Fruit fly (Drosophila melanogaster): Measurements from ENCODE around the gene CG33995.
A peak's percentile ranks its signal among the peaks of the same experiment; 100 is the strongest.

DNA sequence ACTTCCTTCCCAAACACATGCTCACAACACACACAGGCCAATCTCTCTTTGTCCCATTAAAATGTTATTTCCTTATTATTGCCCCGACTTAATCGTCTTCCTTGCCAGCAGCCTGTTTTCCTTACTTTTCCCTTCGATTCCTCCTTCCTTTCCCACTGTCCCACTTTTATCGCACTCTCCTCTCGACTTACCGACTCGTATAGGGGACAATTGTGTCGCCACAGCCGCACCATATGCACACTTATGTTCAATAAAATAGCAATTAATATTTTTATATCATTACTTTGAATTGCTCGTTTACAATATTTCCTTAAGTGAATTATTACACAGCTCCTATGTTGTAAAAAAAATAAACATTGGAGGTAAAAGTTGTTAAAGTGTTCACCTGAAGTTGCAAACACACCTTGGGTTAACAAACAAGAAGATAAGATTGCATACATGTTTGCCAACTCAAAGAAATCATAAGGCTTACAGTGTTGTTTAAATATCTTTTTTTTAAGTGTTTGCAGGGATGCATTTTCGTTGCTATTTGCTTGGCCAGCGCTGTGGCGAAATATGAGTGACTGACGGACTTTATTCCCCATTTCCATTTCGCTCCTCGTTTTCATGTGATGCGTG lies 43.9 kb downstream of the CG33995 start:
- TF ChIP-seq CG6765 (GFP tag; optimal IDR thresholded peaks at IDR 0.05) (peak; percentile 74), CG14050 (GFP tag; IDR thresholded peaks at IDR 0.05) (peak; percentile 26; the same call in 1 of the 3 replicates), CG6689 (GFP tag; IDR thresholded peaks at IDR 0.05) (peak; percentile 73), Doc3 (GFP tag; IDR thresholded peaks at IDR 0.05; ENCODE audit: partially characterized antibody) (no peak), BtbVII (GFP tag; optimal IDR thresholded peaks at IDR 0.05) (peak; percentile 70), CG18476 (GFP tag; optimal IDR thresholded peaks at IDR 0.05) (peak; percentile 57), CG4707 (GFP tag; optimal IDR thresholded peaks at IDR 0.05) (peak; percentile 61)

Measured in whole organism, embryonic.